Fruit fly (Drosophila melanogaster) whole organism, prepupa: Measurements from ENCODE around the gene CG12111.

Source experiments
- Blimp-1 ChIP-seq: fragments of 200-800 bp; sonication (Bioruptor generic); optimal IDR thresholded peaks from 3 replicates; lab custom pipeline; 2017; ENCODE audit warnings: missing biosample characterization, missing genetic modification characterization, mild to moderate bottlenecking, moderate library complexity, missing genetic modification reagents
- CG10631 ChIP-seq: fragments of 200-800 bp; sonication (Bioruptor generic); optimal IDR thresholded peaks from 2 replicates; lab custom pipeline; 2016; ENCODE audit warnings: missing biosample characterization, missing genetic modification characterization
- CG10669 ChIP-seq: fragments of 200-800 bp; sonication (Bioruptor generic); optimal IDR thresholded peaks from 3 replicates; lab custom pipeline; 2018; ENCODE audit warnings: missing biosample characterization, mild to moderate bottlenecking, missing genetic modification characterization, moderate library complexity
- CG11294 ChIP-seq: fragments of 200-800 bp; sonication (Bioruptor generic); IDR thresholded peaks from 2 replicates; pipeline ENCODE4 v1.3.6; 2022; ENCODE audit warnings: missing biosample characterization, missing genetic modification characterization
- CG11762 ChIP-seq: fragments of 200-800 bp; sonication (Bioruptor generic); optimal IDR thresholded peaks from 3 replicates; lab custom pipeline; 2016; ENCODE audit warnings: missing biosample characterization, missing genetic modification characterization; ENCODE audit not compliant: insufficient read depth
- CG11902 ChIP-seq: fragments of 200-800 bp; sonication (Bioruptor generic); optimal IDR thresholded peaks from 3 replicates; lab custom pipeline; 2016; ENCODE audit warnings: missing biosample characterization, missing genetic modification characterization
- CG1621 ChIP-seq: fragments of 200-800 bp; sonication (Bioruptor generic); optimal IDR thresholded peaks from 3 replicates; lab custom pipeline; 2018; ENCODE audit warnings: missing biosample characterization, mild to moderate bottlenecking, missing genetic modification characterization
- CG16779 ChIP-seq: fragments of 200-800 bp; sonication (Bioruptor generic); optimal IDR thresholded peaks from 3 replicates; lab custom pipeline; 2017; ENCODE audit warnings: missing biosample characterization, mild to moderate bottlenecking, missing genetic modification characterization
- CG3032 ChIP-seq: fragments of 200-800 bp; optimal IDR thresholded peaks from 2 replicates; lab custom pipeline; 2019; ENCODE audit warnings: missing biosample characterization, mild to moderate bottlenecking, missing genetic modification characterization, moderate library complexity
- CG31627 ChIP-seq: fragments of 200-800 bp; sonication (Bioruptor generic); optimal IDR thresholded peaks from 3 replicates; lab custom pipeline; 2016; ENCODE audit warnings: missing biosample characterization, missing genetic modification characterization
- CG32006 ChIP-seq: fragments of 200-800 bp; sonication (Bioruptor generic); optimal IDR thresholded peaks from 3 replicates; lab custom pipeline; 2017; ENCODE audit warnings: missing biosample characterization, mild to moderate bottlenecking, missing genetic modification characterization
- CG3919 ChIP-seq: fragments of 200-800 bp; sonication (Bioruptor generic); optimal IDR thresholded peaks from 3 replicates; lab custom pipeline; 2016; ENCODE audit warnings: missing biosample characterization, missing genetic modification characterization
- CG6163 ChIP-seq: fragments of 200-800 bp; sonication (Bioruptor generic); IDR thresholded peaks from 3 replicates; pipeline ENCODE4 v1.3.6; 2022; ENCODE audit warnings: missing biosample characterization, missing genetic modification characterization
- CG6808 ChIP-seq: fragments of 200-800 bp; sonication (Bioruptor generic); optimal IDR thresholded peaks from 3 replicates; lab custom pipeline; 2017; ENCODE audit warnings: missing biosample characterization, missing genetic modification characterization, mild to moderate bottlenecking, moderate library complexity, missing genetic modification reagents
- CG6854 ChIP-seq: fragments of 200-800 bp; sonication (Bioruptor generic); optimal IDR thresholded peaks from 2 replicates; lab custom pipeline; 2017; ENCODE audit warnings: missing biosample characterization, mild to moderate bottlenecking, missing genetic modification characterization
- CG8319 ChIP-seq: fragments of 200-800 bp; sonication (Bioruptor generic); optimal IDR thresholded peaks from 3 replicates; lab custom pipeline; 2016; ENCODE audit warnings: missing biosample characterization, missing genetic modification characterization
- CG8632 ChIP-seq: fragments of 200-800 bp; sonication (Bioruptor generic); optimal IDR thresholded peaks from 3 replicates; lab custom pipeline; 2016; ENCODE audit warnings: missing biosample characterization, missing genetic modification characterization
- CG9139 ChIP-seq: fragments of 200-800 bp; sonication (Bioruptor generic); optimal IDR thresholded peaks from 3 replicates; lab custom pipeline; 2017; ENCODE audit warnings: missing biosample characterization, mild to moderate bottlenecking, missing genetic modification characterization
- Eip75B ChIP-seq: fragments of 200-800 bp; sonication (Bioruptor generic); optimal IDR thresholded peaks from 3 replicates; lab custom pipeline; 2016; ENCODE audit warnings: missing biosample characterization, missing genetic modification characterization
- Eip78C ChIP-seq: fragments of 200-800 bp; sonication (Bioruptor generic); peaks from one replicate; lab custom pipeline; 2016; ENCODE audit warnings: missing biosample characterization, missing genetic modification characterization
- Eip93F ChIP-seq: fragments of 200-800 bp; sonication (Bioruptor generic); optimal IDR thresholded peaks from 2 replicates; lab custom pipeline; 2016; ENCODE audit warnings: missing biosample characterization, mild to moderate bottlenecking, missing genetic modification characterization
- Ets21C ChIP-seq: fragments of 200-800 bp; sonication (Bioruptor generic); optimal IDR thresholded peaks from 3 replicates; lab custom pipeline; 2016; ENCODE audit warnings: missing biosample characterization, missing genetic modification characterization
- Hr39 ChIP-seq: fragments of 200-800 bp; sonication (Bioruptor generic); optimal IDR thresholded peaks from 2 replicates; lab custom pipeline; 2016; ENCODE audit warnings: missing biosample characterization, missing genetic modification characterization
- Hr4 ChIP-seq: fragments of 200-800 bp; sonication (Bioruptor generic); optimal IDR thresholded peaks from 3 replicates; lab custom pipeline; 2016; ENCODE audit warnings: missing biosample characterization, missing genetic modification characterization
- Lpt ChIP-seq: fragments of 200-800 bp; sonication (Bioruptor generic); optimal IDR thresholded peaks from 3 replicates; lab custom pipeline; 2016; ENCODE audit warnings: missing biosample characterization, missing genetic modification characterization
- Met ChIP-seq: fragments of 200-800 bp; sonication (Bioruptor generic); optimal IDR thresholded peaks from 3 replicates; lab custom pipeline; 2016; ENCODE audit warnings: missing biosample characterization, missing genetic modification characterization
- OdsH ChIP-seq: fragments of 200-800 bp; sonication (Bioruptor generic); optimal IDR thresholded peaks from 3 replicates; lab custom pipeline; 2016; ENCODE audit warnings: missing biosample characterization, missing genetic modification characterization
- Sox14 ChIP-seq: fragments of 200-800 bp; sonication (Bioruptor generic); optimal IDR thresholded peaks from 3 replicates; lab custom pipeline; 2016; ENCODE audit warnings: missing biosample characterization, missing genetic modification characterization
- Sox15 ChIP-seq: fragments of 200-800 bp; sonication (Bioruptor generic); optimal IDR thresholded peaks from 3 replicates; lab custom pipeline; 2016; ENCODE audit warnings: missing biosample characterization, missing genetic modification characterization
- achi ChIP-seq: fragments of 200-800 bp; sonication (Bioruptor generic); optimal IDR thresholded peaks from 3 replicates; lab custom pipeline; 2016; ENCODE audit warnings: missing biosample characterization, missing genetic modification characterization
- cyc ChIP-seq: fragments of 200-800 bp; sonication (Bioruptor generic); optimal IDR thresholded peaks from 3 replicates; lab custom pipeline; 2016; ENCODE audit warnings: missing biosample characterization, missing genetic modification characterization
- dac ChIP-seq: fragments of 200-800 bp; sonication (Bioruptor generic); optimal IDR thresholded peaks from 2 replicates; lab custom pipeline; 2017; ENCODE audit warnings: missing biosample characterization, mild to moderate bottlenecking, missing genetic modification characterization
- dsx ChIP-seq: fragments of 200-800 bp; optimal IDR thresholded peaks from 3 replicates; lab custom pipeline; 2019; ENCODE audit warnings: missing biosample characterization, mild to moderate bottlenecking, missing genetic modification characterization, moderate library complexity; ENCODE audit not compliant: poor library complexity, severe bottlenecking
- eg ChIP-seq: fragments of 200-800 bp; sonication (Bioruptor generic); IDR thresholded peaks from 3 replicates; pipeline ENCODE4 v1.3.6; 2022; ENCODE audit warnings: missing biosample characterization, missing genetic modification characterization
- esn ChIP-seq: fragments of 200-800 bp; sonication (Bioruptor generic); optimal IDR thresholded peaks from 2 replicates; lab custom pipeline; 2016; ENCODE audit warnings: missing biosample characterization, mild to moderate bottlenecking, missing genetic modification characterization, moderate library complexity
- fkh ChIP-seq: fragments of 200-800 bp; sonication (Bioruptor generic); optimal IDR thresholded peaks from 3 replicates; lab custom pipeline; 2017; ENCODE audit warnings: missing biosample characterization, mild to moderate bottlenecking, missing genetic modification characterization, moderate library complexity
- lz ChIP-seq: fragments of 200-800 bp; sonication (Bioruptor generic); optimal IDR thresholded peaks from 3 replicates; lab custom pipeline; 2016; ENCODE audit warnings: missing biosample characterization, missing genetic modification characterization
- pdm3 ChIP-seq: fragments of 200-800 bp; sonication (Bioruptor generic); optimal IDR thresholded peaks from 3 replicates; lab custom pipeline; 2016; ENCODE audit warnings: missing biosample characterization, missing genetic modification characterization
- spab ChIP-seq: fragments of 200-800 bp; sonication (Bioruptor generic); optimal IDR thresholded peaks from 2 replicates; lab custom pipeline; 2017; ENCODE audit warnings: missing biosample characterization, mild to moderate bottlenecking, missing genetic modification characterization, missing genetic modification reagents
- svp ChIP-seq: fragments of 200-800 bp; sonication (Bioruptor generic); peaks from one replicate; lab custom pipeline; 2016; ENCODE audit warnings: missing biosample characterization, missing genetic modification characterization
- topi ChIP-seq: fragments of 200-800 bp; sonication (Bioruptor generic); optimal IDR thresholded peaks from 3 replicates; lab custom pipeline; 2016; ENCODE audit warnings: missing biosample characterization, missing genetic modification characterization

Gene CG12111

dm6 chrX:8592437-8593158 lies 21.9 kb upstream of the CG12111 start (continued):
- peak; percentile 9 for TF ChIP-seq Hr39 (GFP tag; lab: Kevin White, UChicago)
- TF ChIP-seq cyc: peak; percentile 6
- peak; percentile 85 for TF ChIP-seq CG6808 (GFP tag; lab: Kevin White, UChicago)
- peak; percentile 22 for TF ChIP-seq Lpt (GFP tag; lab: Kevin White, UChicago)

- TF ChIP-seq Blimp-1 (no peak), Sox14 (GFP tag; lab: Kevin White, UChicago) (no peak), dac (GFP tag; lab: Kevin White, UChicago) (no peak), Hr4 (peak; percentile 18), Lpt (GFP tag; lab: Kevin White, UChicago) (no peak), cyc (peak; percentile 21), CG32006 (GFP tag; lab: Kevin White, UChicago) (no peak), Met (GFP tag; lab: Kevin White, UChicago) (peak; percentile 9), CG10669 (no peak), Eip93F (GFP tag; lab: Kevin White, UChicago) (no peak), Eip75B (peak; percentile 3), Hr39 (GFP tag; lab: Kevin White, UChicago) (peak; percentile 4), pdm3 (GFP tag; lab: Kevin White, UChicago) (peak; percentile 23), CG3919 (no peak), CG6854 (no peak), CG8319 (GFP tag; lab: Kevin White, UChicago) (no peak), CG3032 (tag; lab: Kevin White, UChicago) (peak; percentile 10), Ets21C (no peak), eg (GFP tag; lab: Robert Waterston, UW) (no peak), spab (GFP tag; lab: Kevin White, UChicago) (no peak), Eip78C (peak; percentile 42), CG11902 (GFP tag; lab: Kevin White, UChicago) (no peak), CG8632 (GFP tag; lab: Kevin White, UChicago) (no peak), CG31627 (GFP tag; lab: Kevin White, UChicago) (no peak), CG1621 (tag; lab: Kevin White, UChicago) (no peak), achi (GFP tag; lab: Kevin White, UChicago) (peak; percentile 15), Sox15 (GFP tag; lab: Kevin White, UChicago) (no peak), CG9139 (GFP tag; lab: Kevin White, UChicago) (no peak), topi (GFP tag; lab: Kevin White, UChicago) (no peak), fkh (GFP tag; lab: Kevin White, UChicago) (no peak), svp (GFP tag; lab: Kevin White, UChicago) (peak; percentile 76), CG16779 (tag; lab: Kevin White, UChicago) (no peak), dsx (peak; percentile 3), CG11762 (GFP tag; lab: Kevin White, UChicago) (no peak)
Observed at dm6 chrX:8591685-8592127, 21.0 kb upstream of the CG12111 start, which contains the start of the genes CG12659 and Crag. CG12659 (minus strand) TSS chrX:8591729. Crag (plus strand) TSS chrX:8592031.

- no peak for TF ChIP-seq OdsH (GFP tag; lab: Kevin White, UChicago)
- no peak for TF ChIP-seq CG10631 (GFP tag; lab: Kevin White, UChicago)
- peak; percentile 19 for TF ChIP-seq lz (GFP tag; lab: Kevin White, UChicago)
- TF ChIP-seq esn: peak; percentile 24
- TF ChIP-seq achi (GFP tag; lab: Kevin White, UChicago): peak; percentile 46
- peak; percentile 44 for TF ChIP-seq Eip78C
- TF ChIP-seq CG6163 (GFP tag; lab: Robert Waterston, UW): 0 out of 3 replicates have a peak, but pooled peaks have one; percentile 7
- no peak for TF ChIP-seq CG11294
- TF ChIP-seq CG11902 (GFP tag; lab: Kevin White, UChicago): no peak
- TF ChIP-seq Sox14 (GFP tag; lab: Kevin White, UChicago): peak; percentile 54
- TF ChIP-seq fkh (GFP tag; lab: Kevin White, UChicago): peak; percentile 48
Observed at dm6 chrX:8588607-8589171, 17.9 kb upstream of the CG12111 start, which contains the start of gene CG12081. CG12081 (plus strand) TSS chrX:8588811.
